Worm (Caenorhabditis elegans): ENCODE results near the gene F48E8.4.

DNA sequence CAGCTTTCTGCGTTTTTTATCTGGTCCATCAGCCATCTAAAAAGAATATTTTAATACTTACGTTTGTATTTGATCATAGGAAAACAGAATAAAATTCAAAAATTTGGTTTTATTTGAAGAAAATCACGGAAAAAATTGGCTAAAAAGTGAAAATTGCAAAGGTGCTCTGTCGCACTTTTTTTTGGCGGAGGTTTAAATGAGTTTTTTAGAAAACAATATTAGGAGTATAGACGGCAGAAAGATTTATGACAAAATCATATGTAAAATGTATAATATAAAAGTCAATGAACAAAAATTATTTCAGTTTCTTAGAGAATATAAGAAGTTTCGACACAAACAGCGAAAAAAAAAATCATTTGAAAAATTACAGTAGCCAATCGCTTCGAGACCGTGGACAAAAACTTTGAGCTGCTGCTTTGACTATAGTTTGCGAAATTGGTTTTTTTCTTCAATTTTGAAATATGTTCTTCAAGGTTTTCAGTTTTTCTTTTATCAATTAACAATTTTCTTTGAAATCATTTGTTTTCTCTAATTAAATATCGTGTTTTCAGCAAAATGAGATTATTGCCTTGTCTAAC, 30.4 kb downstream of the F48E8.4 start, which contains the start of the genes R02F2.7 and R02F2.4:
- no peak for TF ChIP-seq tbp1 (GFP tag; optimal IDR thresholded peaks at IDR 0.05)
- TF ChIP-seq nhr-27 (tag; optimal IDR thresholded peaks at IDR 0.05): no peak
- TF ChIP-seq ama-1 (optimal IDR thresholded peaks at IDR 0.05): no peak
- no peak for TF ChIP-seq ama-1 (GFP tag; optimal IDR thresholded peaks at IDR 0.05)
- TF ChIP-seq snpc-4 (GFP tag; optimal IDR thresholded peaks at IDR 0.05): no peak
- TF ChIP-seq snpc-4 (tag; optimal IDR thresholded peaks at IDR 0.05): no peak
- no peak for TF ChIP-seq hsf-1 (GFP tag; IDR thresholded peaks at IDR 0.05)
- TF ChIP-seq pha-4 (tag; optimal IDR thresholded peaks at IDR 0.05): no peak
- no peak for TF ChIP-seq lin-26 (GFP tag; IDR thresholded peaks at IDR 0.05)
- TF ChIP-seq hmg-1.2 (GFP tag; IDR thresholded peaks at IDR 0.05): no peak
- TF ChIP-seq mcd-1 (GFP tag; IDR thresholded peaks at IDR 0.05): peak; percentile 53; the same call in 1 of the 2 replicates
- TF ChIP-seq atf-7 (tag; optimal IDR thresholded peaks at IDR 0.05): no peak
- no peak for TF ChIP-seq F57A8.1 (GFP tag; optimal IDR thresholded peaks at IDR 0.05)
- no peak for TF ChIP-seq gei-17 (GFP tag; optimal IDR thresholded peaks at IDR 0.05)
- TF ChIP-seq rpc-1 (optimal IDR thresholded peaks at IDR 0.05): no peak
- TF ChIP-seq rpc-1 (tag; optimal IDR thresholded peaks at IDR 0.05): no peak
